Worm (Caenorhabditis elegans) whole organism, young adult: ENCODE results near the gene C04E6.7.
A peak's percentile ranks its signal among the peaks of the same experiment; 100 is the strongest.

Experiments used
- B0019.2 ChIP-seq: fragments of 200-800 bp; sonication (Bioruptor generic); conservative IDR thresholded peaks from 2 replicates; pipeline ENCODE4 v1.3.6; 2022; ENCODE audit warnings: missing genetic modification reagents, missing genetic modification characterization, missing compliant biosample characterization
- F22D6.2 ChIP-seq: sonication (generic microtip); optimal IDR thresholded peaks from 2 replicates; lab custom pipeline; 2016; ENCODE audit warnings: mild to moderate bottlenecking, missing genetic modification characterization, missing compliant biosample characterization
- F55B11.4 ChIP-seq: sonication (generic microtip); optimal IDR thresholded peaks from 2 replicates; lab custom pipeline; 2016; ENCODE audit warnings: missing compliant biosample characterization, missing genetic modification characterization, borderline replicate concordance; ENCODE audit not compliant: insufficient read depth
- T26A5.8 ChIP-seq: sonication (generic microtip); optimal IDR thresholded peaks from 2 replicates; lab custom pipeline; 2016; ENCODE audit warnings: missing genetic modification characterization, missing compliant biosample characterization
- Y53F4B.3 ChIP-seq: fragments of 200-800 bp; sonication (Bioruptor generic); IDR thresholded peaks from 2 replicates; pipeline ENCODE4 v1.3.6; 2022; ENCODE audit warnings: missing genetic modification reagents, missing genetic modification characterization, missing compliant biosample characterization
- Y67H2A.10 ChIP-seq: fragments of 200-800 bp; sonication (Bioruptor generic); conservative IDR thresholded peaks from 2 replicates; pipeline ENCODE4 v1.3.6; 2022; ENCODE audit warnings: missing genetic modification reagents, missing genetic modification characterization, missing compliant biosample characterization
- Y79H2A.3 ChIP-seq: fragments of 200-800 bp; sonication (Bioruptor generic); conservative IDR thresholded peaks from 2 replicates; pipeline ENCODE4 v1.3.6; 2022; ENCODE audit warnings: missing genetic modification reagents, missing genetic modification characterization, missing compliant biosample characterization
- ZK185.1 ChIP-seq: sonication (generic microtip); optimal IDR thresholded peaks from 2 replicates; lab custom pipeline; 2016; ENCODE audit warnings: mild to moderate bottlenecking, missing genetic modification characterization, missing compliant biosample characterization; ENCODE audit not compliant: poor library complexity, severe bottlenecking
- ama-1 ChIP-seq, 3 experiments: fragments of 150-350 bp in 1 of 3; sonication (generic microtip) in 2 of 3; optimal IDR thresholded peaks; 2 replicates each; lab custom pipeline; 2014 to 2018; ENCODE audit warnings: missing biosample characterization in 2 of 3, missing genetic modification characterization in 2 of 3, missing genetic modification reagents in 2 of 3
- aptf-3 ChIP-seq: fragments of 200-800 bp; sonication (Bioruptor generic); IDR thresholded peaks from 2 replicates; pipeline ENCODE4 v1.3.6; 2022; ENCODE audit warnings: missing genetic modification characterization, missing compliant biosample characterization
- attf-3 ChIP-seq: fragments of 200-800 bp; sonication (Bioruptor generic); conservative IDR thresholded peaks from 2 replicates; pipeline ENCODE4 v1.3.6; 2022; ENCODE audit warnings: missing genetic modification reagents, missing genetic modification characterization, missing compliant biosample characterization
- attf-6 ChIP-seq: fragments of 200-800 bp; sonication (Bioruptor generic); IDR thresholded peaks from 2 replicates; pipeline ENCODE4 v1.3.6; 2022; ENCODE audit warnings: missing genetic modification reagents, missing genetic modification characterization, missing compliant biosample characterization
- bed-1 ChIP-seq: fragments of 200-800 bp; sonication (Bioruptor generic); IDR thresholded peaks from 2 replicates; pipeline ENCODE4 v1.3.6; 2022; ENCODE audit warnings: missing genetic modification reagents, missing genetic modification characterization, missing compliant biosample characterization
- ceh-100 ChIP-seq: fragments of 200-800 bp; sonication (Bioruptor generic); IDR thresholded peaks from 2 replicates; pipeline ENCODE4 v1.3.6; 2022; ENCODE audit warnings: missing genetic modification reagents, missing genetic modification characterization, missing compliant biosample characterization
- ceh-79 ChIP-seq: sonication (generic microtip); optimal IDR thresholded peaks from 2 replicates; lab custom pipeline; 2017; ENCODE audit warnings: mild to moderate bottlenecking, missing genetic modification characterization, missing compliant biosample characterization
- die-1 ChIP-seq: sonication (generic microtip); optimal IDR thresholded peaks from 2 replicates; lab custom pipeline; 2016; ENCODE audit warnings: missing genotype, mild to moderate bottlenecking, missing genetic modification characterization, missing compliant biosample characterization
- dpff-1 ChIP-seq: sonication (generic microtip); optimal IDR thresholded peaks from 2 replicates; lab custom pipeline; 2017; ENCODE audit warnings: mild to moderate bottlenecking, missing genetic modification characterization, missing compliant biosample characterization
- dpl-1 ChIP-seq: fragments of 150-350 bp; optimal IDR thresholded peaks from 2 replicates; lab custom pipeline; 2014; ENCODE audit warnings: missing biosample characterization, missing genetic modification reagents, missing genetic modification characterization
- egl-44 ChIP-seq: fragments of 200-800 bp; sonication (Bioruptor generic); IDR thresholded peaks from 2 replicates; pipeline ENCODE4 v1.3.6; 2022; ENCODE audit warnings: missing genetic modification reagents, missing genetic modification characterization, missing compliant biosample characterization
- hlh-12 ChIP-seq: sonication (generic microtip); optimal IDR thresholded peaks from 2 replicates; lab custom pipeline; 2016; ENCODE audit warnings: missing genetic modification characterization, missing compliant biosample characterization
- hlh-26 ChIP-seq: fragments of 200-800 bp; sonication (Bioruptor generic); conservative IDR thresholded peaks from 2 replicates; pipeline ENCODE4 v1.3.6; 2022; ENCODE audit warnings: missing genetic modification reagents, missing genetic modification characterization, missing compliant biosample characterization
- hrde-1 ChIP-seq: sonication (generic microtip); optimal IDR thresholded peaks from 2 replicates; lab custom pipeline; 2016; ENCODE audit warnings: missing genetic modification characterization, mild to moderate bottlenecking, missing compliant biosample characterization, moderate library complexity, missing genotype, missing genetic modification reagents, borderline replicate concordance
- lag-1 ChIP-seq: fragments of 200-800 bp; sonication (Bioruptor generic); IDR thresholded peaks from 2 replicates; pipeline ENCODE4 v1.3.6; 2022; ENCODE audit warnings: missing genetic modification reagents, missing genetic modification characterization, missing compliant biosample characterization
- let-526 ChIP-seq: fragments of 200-800 bp; sonication (Bioruptor generic); IDR thresholded peaks from 2 replicates; pipeline ENCODE4 v1.3.6; 2022; ENCODE audit warnings: missing genetic modification reagents, missing genetic modification characterization, missing compliant biosample characterization
- lin-26 ChIP-seq: fragments of 200-800 bp; sonication (Bioruptor generic); IDR thresholded peaks from 2 replicates; pipeline ENCODE4 v1.3.6; 2022; ENCODE audit warnings: missing genetic modification reagents, missing genetic modification characterization, missing compliant biosample characterization
- lin-35 ChIP-seq, 3 experiments: fragments of 150-350 bp in 2 of 3; sonication (generic microtip) in 1 of 3; optimal IDR thresholded peaks; 2 replicates each; lab custom pipeline; 2014 to 2018; ENCODE audit warnings: missing biosample characterization in 3 of 3, missing genetic modification characterization in 3 of 3, missing genetic modification reagents in 3 of 3
- lin-54 ChIP-seq: fragments of 200-800 bp; sonication (Bioruptor generic); optimal IDR thresholded peaks from 2 replicates; lab custom pipeline; 2018; ENCODE audit warnings: mild to moderate bottlenecking, missing genetic modification characterization, missing compliant biosample characterization
- lir-1 ChIP-seq: fragments of 200-800 bp; sonication (Bioruptor generic); conservative IDR thresholded peaks from 2 replicates; pipeline ENCODE4 v1.3.6; 2022; ENCODE audit warnings: missing genetic modification reagents, missing genetic modification characterization, missing compliant biosample characterization
- madf-6 ChIP-seq: fragments of 200-800 bp; sonication (Bioruptor generic); IDR thresholded peaks from 2 replicates; pipeline ENCODE4 v1.3.6; 2022; ENCODE audit warnings: missing genetic modification reagents, missing genetic modification characterization, missing compliant biosample characterization
- nfyb-1 ChIP-seq: fragments of 200-800 bp; sonication (Bioruptor generic); IDR thresholded peaks from 2 replicates; pipeline ENCODE4 v1.3.6; 2022; ENCODE audit warnings: missing genetic modification reagents, missing genetic modification characterization, missing compliant biosample characterization
- nhr-120 ChIP-seq: fragments of 200-800 bp; sonication (Bioruptor generic); IDR thresholded peaks from 2 replicates; pipeline ENCODE4 v1.3.6; 2022; ENCODE audit warnings: missing genetic modification characterization, missing compliant biosample characterization
- rcor-1 ChIP-seq: fragments of 200-800 bp; sonication (Bioruptor generic); IDR thresholded peaks from 2 replicates; pipeline ENCODE4 v1.3.6; 2022; ENCODE audit warnings: missing genetic modification reagents, missing genetic modification characterization, missing compliant biosample characterization
- snpc-1.3 ChIP-seq: sonication (generic microtip); optimal IDR thresholded peaks from 2 replicates; lab custom pipeline; 2017; ENCODE audit warnings: missing genetic modification characterization, mild to moderate bottlenecking, missing compliant biosample characterization, antibody characterized with exemption, moderate library complexity, missing genotype, missing genetic modification reagents; ENCODE audit not compliant: insufficient read depth
- snpc-4 ChIP-seq, 5 experiments: fragments of 150-350 bp in 1 of 5; sonication (generic microtip) in 4 of 5; optimal IDR thresholded peaks; 2 replicates each; lab custom pipeline; 2014 to 2018; ENCODE audit warnings: missing genetic modification characterization in 5 of 5, missing biosample characterization in 3 of 5, antibody characterized with exemption in 2 of 5, mild to moderate bottlenecking in 2 of 5, missing compliant biosample characterization in 2 of 5, missing genotype in 2 of 5, moderate library complexity in 2 of 5, missing genetic modification reagents in 1 of 5
- somi-1 ChIP-seq: fragments of 200-800 bp; sonication (Bioruptor generic); optimal IDR thresholded peaks from 2 replicates; lab custom pipeline; 2018; ENCODE audit warnings: mild to moderate bottlenecking, missing genetic modification characterization, missing compliant biosample characterization
- tbp1 ChIP-seq: fragments of 200-800 bp; sonication (Bioruptor generic); optimal IDR thresholded peaks from 2 replicates; lab custom pipeline; 2018; ENCODE audit warnings: mild to moderate bottlenecking, missing genetic modification characterization, missing compliant biosample characterization
- unc-130 ChIP-seq: sonication (generic microtip); optimal IDR thresholded peaks from 2 replicates; lab custom pipeline; 2016; ENCODE audit warnings: missing genetic modification reagents, missing genetic modification characterization, missing compliant biosample characterization
- unc-62 ChIP-seq: fragments of 150-350 bp; optimal IDR thresholded peaks from 2 replicates; lab custom pipeline; 2014; ENCODE audit warnings: missing biosample characterization, missing genetic modification reagents, missing genetic modification characterization
- xnd-1 ChIP-seq: sonication (generic microtip); optimal IDR thresholded peaks from 2 replicates; lab custom pipeline; 2016; ENCODE audit warnings: missing genotype, missing genetic modification reagents, missing genetic modification characterization, missing compliant biosample characterization
- ztf-18 ChIP-seq: sonication (generic microtip); optimal IDR thresholded peaks from 2 replicates; lab custom pipeline; 2016; ENCODE audit warnings: missing genotype, mild to moderate bottlenecking, missing genetic modification characterization, missing compliant biosample characterization

Gene C04E6.7

DNA sequence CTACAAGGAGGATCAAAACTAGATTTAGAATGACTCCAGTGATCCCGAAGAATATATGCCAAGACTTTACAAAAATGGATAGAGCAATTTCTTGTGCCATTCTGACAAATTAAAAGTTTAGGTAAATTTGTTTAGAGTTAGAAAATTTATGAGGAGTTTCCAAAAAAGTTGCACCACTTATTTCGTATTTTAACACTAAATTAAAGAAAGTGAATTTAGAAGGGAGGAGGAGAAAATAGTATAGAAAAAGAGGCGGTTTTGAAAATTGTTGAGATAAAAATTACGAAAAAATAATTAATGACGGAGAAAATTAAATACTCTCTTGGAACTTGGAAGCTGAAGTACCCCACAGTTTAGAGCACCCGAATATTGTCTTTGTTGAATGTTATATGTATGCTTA is 13.1 kb downstream of the C04E6.7 start, which contains the start of gene srd-15:
Gene srd-15 (minus strand): TSS at position 101 of the 400 bp plus-strand sequence.
- TF ChIP-seq aptf-3 (GFP tag; lab: Robert Waterston, UW) (no peak), nfyb-1 (GFP tag; lab: Robert Waterston, UW) (no peak), Y67H2A.10 (GFP tag; lab: Robert Waterston, UW) (no peak), ama-1 (optimal IDR thresholded peaks at IDR 0.05; lab: Kevin White, UChicago) (no peak), ama-1 (GFP tag; optimal IDR thresholded peaks at IDR 0.05; lab: Kevin White, UChicago) (no peak), ztf-18 (tag; lab: Kevin White, UChicago) (no peak), hlh-12 (tag; lab: Kevin White, UChicago) (no peak), unc-130 (GFP tag; lab: Kevin White, UChicago) (no peak)

DNA sequence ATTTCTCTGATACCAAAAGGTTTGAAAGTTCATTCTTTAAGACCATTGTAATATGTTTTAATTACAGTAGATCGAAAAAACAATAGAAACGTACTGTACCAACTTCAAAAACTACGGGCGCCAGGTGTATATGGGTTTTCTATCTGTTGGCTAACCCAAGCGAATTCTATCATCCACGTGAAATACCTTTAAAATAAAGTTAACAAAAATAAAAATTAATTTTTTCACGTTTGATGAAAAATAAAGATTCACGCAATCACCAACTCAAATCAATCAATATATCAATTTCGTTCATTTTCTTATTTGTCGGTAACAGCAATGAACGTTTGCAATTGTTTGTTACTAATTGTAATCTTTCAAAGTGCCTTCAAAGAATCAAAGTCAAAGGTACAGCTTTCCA is 14.0 kb downstream of the C04E6.7 start, which contains the start of gene C04E6.4:
Gene C04E6.4 (plus strand): TSS at position 301 of the 400 bp plus-strand sequence.
- TF ChIP-seq attf-6 (GFP tag; lab: Robert Waterston, UW) (no peak), F55B11.4 (tag; lab: Kevin White, UChicago) (no peak), lin-26 (GFP tag; lab: Robert Waterston, UW) (no peak), lir-1 (GFP tag; lab: Robert Waterston, UW) (no peak), snpc-1.3 (tag; lab: Kevin White, UChicago) (no peak), madf-6 (no peak)
- TF ChIP-seq, all 124 proteins: peak for 0

DNA sequence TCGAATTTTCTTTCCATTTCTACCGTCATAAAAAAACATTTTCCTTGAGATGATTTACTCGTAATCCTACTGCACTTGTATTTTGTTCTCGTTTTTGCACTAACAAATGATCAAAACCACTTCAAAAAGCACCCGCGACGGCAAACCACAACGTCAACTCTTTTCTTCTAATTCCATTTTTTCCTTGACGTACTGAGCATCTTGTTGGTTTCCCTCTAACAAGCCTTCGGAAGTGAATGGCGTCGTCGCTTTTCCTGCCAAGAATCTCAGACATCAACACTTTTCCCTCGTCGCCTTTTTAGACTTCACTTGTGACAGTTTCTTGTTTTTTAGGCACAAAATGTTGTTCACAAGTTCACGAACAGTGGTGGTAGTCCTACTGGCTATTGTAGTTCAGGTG is 19.3 kb downstream of the C04E6.7 start, which contains the start of gene C04E6.13:
Gene C04E6.13 (plus strand): TSS at position 301 of the 400 bp plus-strand sequence.
- no peak for TF ChIP-seq somi-1
- no peak for TF ChIP-seq F22D6.2 (tag; lab: Kevin White, UChicago)
- TF ChIP-seq B0019.2 (GFP tag; lab: Robert Waterston, UW): no peak
- no peak for TF ChIP-seq ztf-18 (tag; lab: Kevin White, UChicago)
- TF ChIP-seq nhr-120: no peak
- no peak for TF ChIP-seq dpff-1 (tag; lab: Kevin White, UChicago)
- TF ChIP-seq hlh-26 (GFP tag; lab: Robert Waterston, UW): no peak
- TF ChIP-seq bed-1 (GFP tag; lab: Robert Waterston, UW): no peak

DNA sequence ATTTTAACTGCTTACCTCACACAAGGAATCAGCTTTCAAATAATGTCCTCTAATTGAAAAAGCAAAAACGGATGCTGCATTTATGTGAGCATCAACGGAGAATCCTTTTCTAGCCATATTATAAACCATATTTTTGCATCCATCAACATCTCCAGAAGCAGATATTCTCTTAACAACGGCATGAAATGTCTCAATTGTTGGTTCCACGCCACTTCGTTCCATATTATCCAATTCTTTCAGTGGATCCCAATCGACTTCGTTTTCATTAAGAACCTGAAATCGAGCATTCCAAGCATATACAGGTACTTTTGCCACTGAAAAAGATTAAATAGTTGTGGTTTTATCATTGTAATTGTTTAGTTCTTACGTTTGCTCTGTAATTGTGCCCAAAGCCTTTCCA is 23.7 kb downstream of the C04E6.7 start:
- TF ChIP-seq Y53F4B.3 (GFP tag; lab: Robert Waterston, UW): no peak
- TF ChIP-seq Y79H2A.3 (GFP tag; lab: Robert Waterston, UW): no peak
- no peak for TF ChIP-seq unc-62 (GFP tag; lab: Kevin White, UChicago)
- TF ChIP-seq lin-35 (GFP tag; optimal IDR thresholded peaks at IDR 0.05; lab: Kevin White, UChicago): no peak

DNA sequence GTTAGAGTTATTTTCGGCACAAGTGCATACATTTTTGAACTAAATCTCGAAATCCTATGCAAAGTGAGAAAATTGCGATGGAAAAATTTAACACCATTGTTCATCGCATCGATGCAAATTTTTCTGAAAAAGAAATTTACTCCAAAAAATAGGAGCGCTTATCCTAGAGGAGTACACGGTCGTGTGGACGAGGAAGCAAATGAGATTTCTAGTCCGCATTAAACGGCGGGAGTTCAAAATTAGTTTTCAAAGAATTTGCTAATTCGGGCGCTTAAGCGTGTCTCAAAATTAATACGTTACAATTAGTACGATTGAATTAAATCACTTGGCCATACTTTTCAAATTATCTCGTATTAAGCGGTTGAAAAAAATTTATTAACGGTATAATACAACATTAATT is 24.6 kb downstream of the C04E6.7 start, which contains the start of gene lrpr-1:
Gene lrpr-1 (minus strand): TSS at position 185 of the 400 bp plus-strand sequence.
- TF ChIP-seq snpc-4 (GFP tag; optimal IDR thresholded peaks at IDR 0.05; lab: Kevin White, UChicago) (no peak), snpc-4 (tag; optimal IDR thresholded peaks at IDR 0.05; lab: Kevin White, UChicago) (peak in 1 of 4 experiments; percentile 18), lin-54 (GFP tag; lab: Kevin White, UChicago) (peak; percentile 99), T26A5.8 (tag; lab: Kevin White, UChicago) (no peak), ceh-79 (no peak), ceh-100 (GFP tag; lab: Robert Waterston, UW) (peak; percentile 67), die-1 (tag; lab: Kevin White, UChicago) (no peak), nhr-120 (no peak), attf-3 (GFP tag; lab: Robert Waterston, UW) (peak; percentile 71), let-526 (GFP tag; lab: Robert Waterston, UW) (0 out of 2 replicates have a peak, but pooled peaks have one; percentile 56), dpl-1 (GFP tag; lab: Kevin White, UChicago) (peak; percentile 81), ZK185.1 (tag; lab: Kevin White, UChicago) (peak; percentile 96), tbp1 (GFP tag; lab: Kevin White, UChicago) (no peak), Y79H2A.3 (GFP tag; lab: Robert Waterston, UW) (no peak), rcor-1 (GFP tag; lab: Robert Waterston, UW) (peak; percentile 67), xnd-1 (tag; lab: Kevin White, UChicago) (peak; percentile 65), hrde-1 (tag; lab: Kevin White, UChicago) (peak; percentile 60), egl-44 (GFP tag; lab: Robert Waterston, UW) (no peak), lag-1 (GFP tag; lab: Robert Waterston, UW) (no peak)
